Worm (Caenorhabditis elegans): ENCODE data around the gene Y32G9A.12.

Gene Y32G9A.12

ce11 chrV:1920105-1920504 is at the start of gene Y32G9A.12:
Gene Y32G9A.12, minus strand, starts transcription at chrV:1920205.
- TF ChIP-seq hmbx-1 (tag; optimal IDR thresholded peaks at IDR 0.05) (no peak), tra-4 (tag; optimal IDR thresholded peaks at IDR 0.05) (no peak), tbx-37 (GFP tag; conservative IDR thresholded peaks at IDR 0.05) (no peak), hmg-4 (GFP tag; optimal IDR thresholded peaks at IDR 0.05) (no peak), ama-1 (optimal IDR thresholded peaks at IDR 0.05) (no peak)

- TF ChIP-seq tbx-37 (GFP tag; conservative IDR thresholded peaks at IDR 0.05) (no peak), ceh-13 (GFP tag; optimal IDR thresholded peaks at IDR 0.05) (no peak), flt-1 (GFP tag; IDR thresholded peaks at IDR 0.05) (no peak), B0310.2 (tag; optimal IDR thresholded peaks at IDR 0.05) (no peak), sea-1 (GFP tag; conservative IDR thresholded peaks at IDR 0.05) (no peak), hnd-1 (tag; optimal IDR thresholded peaks at IDR 0.05) (no peak), pes-1 (GFP tag; IDR thresholded peaks at IDR 0.05) (no peak), scrt-1 (GFP tag; IDR thresholded peaks at IDR 0.05) (no peak), ama-1 (optimal IDR thresholded peaks at IDR 0.05) (no peak), aly-1 (tag; optimal IDR thresholded peaks at IDR 0.05) (no peak), F13C5.2 (tag; optimal IDR thresholded peaks at IDR 0.05) (no peak)
Observed at ce11 chrV:1969690-1970089, 49.7 kb upstream of the Y32G9A.12 start.

ce11 chrV:1969228-1969627 is 49.2 kb upstream of the Y32G9A.12 start, which contains the start of gene acs-3:
Gene acs-3, plus strand, starts transcription at chrV:1969528.
- TF ChIP-seq sea-1 (GFP tag; conservative IDR thresholded peaks at IDR 0.05) (no peak), tbx-37 (GFP tag; conservative IDR thresholded peaks at IDR 0.05) (no peak), hmbx-1 (tag; optimal IDR thresholded peaks at IDR 0.05) (no peak), hmg-4 (GFP tag; optimal IDR thresholded peaks at IDR 0.05) (no peak), ceh-13 (GFP tag; optimal IDR thresholded peaks at IDR 0.05) (no peak), tra-4 (tag; optimal IDR thresholded peaks at IDR 0.05) (no peak), scrt-1 (GFP tag; IDR thresholded peaks at IDR 0.05) (no peak), ceh-36 (tag; optimal IDR thresholded peaks at IDR 0.05) (no peak), flt-1 (GFP tag; IDR thresholded peaks at IDR 0.05) (no peak), ama-1 (optimal IDR thresholded peaks at IDR 0.05) (no peak), F13C5.2 (tag; optimal IDR thresholded peaks at IDR 0.05) (no peak), hnd-1 (tag; optimal IDR thresholded peaks at IDR 0.05) (no peak), B0310.2 (tag; optimal IDR thresholded peaks at IDR 0.05) (no peak), aly-1 (tag; optimal IDR thresholded peaks at IDR 0.05) (no peak)

ce11 chrV:1968809-1969208 is 48.8 kb upstream of the Y32G9A.12 start:
- no peak for TF ChIP-seq hnd-1 (tag; optimal IDR thresholded peaks at IDR 0.05)
- TF ChIP-seq ama-1 (optimal IDR thresholded peaks at IDR 0.05) = no peak
- no peak for TF ChIP-seq tbx-37 (GFP tag; conservative IDR thresholded peaks at IDR 0.05)
- TF ChIP-seq flt-1 (GFP tag; IDR thresholded peaks at IDR 0.05) = no peak
- no peak for TF ChIP-seq pes-1 (GFP tag; IDR thresholded peaks at IDR 0.05)
- no peak for TF ChIP-seq ets-7 (tag; optimal IDR thresholded peaks at IDR 0.05)
- no peak for TF ChIP-seq F13C5.2 (tag; optimal IDR thresholded peaks at IDR 0.05)
- TF ChIP-seq hmg-4 (GFP tag; optimal IDR thresholded peaks at IDR 0.05) = no peak
- TF ChIP-seq sea-1 (GFP tag; conservative IDR thresholded peaks at IDR 0.05) = no peak
- no peak for TF ChIP-seq aly-1 (tag; optimal IDR thresholded peaks at IDR 0.05)
- no peak for TF ChIP-seq ceh-36 (tag; optimal IDR thresholded peaks at IDR 0.05)
- TF ChIP-seq tbx-11 (GFP tag; IDR thresholded peaks at IDR 0.05) = no peak

ce11 chrV:1966962-1967361 is 47.0 kb upstream of the Y32G9A.12 start:
- TF ChIP-seq hmg-4 (GFP tag; optimal IDR thresholded peaks at IDR 0.05) = no peak
- no peak for TF ChIP-seq tra-4 (tag; optimal IDR thresholded peaks at IDR 0.05)
- TF ChIP-seq hmbx-1 (tag; optimal IDR thresholded peaks at IDR 0.05) = no peak
- TF ChIP-seq hnd-1 (tag; optimal IDR thresholded peaks at IDR 0.05) = no peak

ce11 chrV:1964806-1965205 is 44.8 kb upstream of the Y32G9A.12 start, which contains the start of gene srj-15:
Gene srj-15, minus strand, starts transcription at chrV:1964906.
- no peak for TF ChIP-seq hnd-1 (tag; optimal IDR thresholded peaks at IDR 0.05)
- TF ChIP-seq ets-7 (tag; optimal IDR thresholded peaks at IDR 0.05) = no peak
- no peak for TF ChIP-seq B0310.2 (tag; optimal IDR thresholded peaks at IDR 0.05)
- no peak for TF ChIP-seq ceh-36 (tag; optimal IDR thresholded peaks at IDR 0.05)
- no peak for TF ChIP-seq ceh-13 (GFP tag; optimal IDR thresholded peaks at IDR 0.05)
- TF ChIP-seq hmbx-1 (tag; optimal IDR thresholded peaks at IDR 0.05) = no peak
- no peak for TF ChIP-seq ama-1 (optimal IDR thresholded peaks at IDR 0.05)
- no peak for TF ChIP-seq tbx-11 (GFP tag; IDR thresholded peaks at IDR 0.05)
- no peak for TF ChIP-seq tra-4 (tag; optimal IDR thresholded peaks at IDR 0.05)
- TF ChIP-seq sea-1 (GFP tag; conservative IDR thresholded peaks at IDR 0.05) = no peak
- no peak for TF ChIP-seq aly-1 (tag; optimal IDR thresholded peaks at IDR 0.05)

ce11 chrV:1961453-1961852 is 41.4 kb upstream of the Y32G9A.12 start, which contains the start of gene Y40B10B.1:
Gene Y40B10B.1, minus strand, starts transcription at chrV:1961553.
- TF ChIP-seq tra-4 (tag; optimal IDR thresholded peaks at IDR 0.05) (no peak), tbx-11 (GFP tag; IDR thresholded peaks at IDR 0.05) (no peak), F13C5.2 (tag; optimal IDR thresholded peaks at IDR 0.05) (no peak), hnd-1 (tag; optimal IDR thresholded peaks at IDR 0.05) (no peak), flt-1 (GFP tag; IDR thresholded peaks at IDR 0.05) (no peak), ets-7 (tag; optimal IDR thresholded peaks at IDR 0.05) (no peak), ceh-13 (GFP tag; optimal IDR thresholded peaks at IDR 0.05) (no peak), ceh-36 (tag; optimal IDR thresholded peaks at IDR 0.05) (no peak)

ce11 chrV:1957110-1957509 is 37.1 kb upstream of the Y32G9A.12 start, which contains the start of gene fipr-25:
Gene fipr-25, plus strand, starts transcription at chrV:1957410.
- TF ChIP-seq scrt-1 (GFP tag; IDR thresholded peaks at IDR 0.05) = no peak
- no peak for TF ChIP-seq ama-1 (optimal IDR thresholded peaks at IDR 0.05)
- TF ChIP-seq hnd-1 (tag; optimal IDR thresholded peaks at IDR 0.05) = no peak
- TF ChIP-seq tbx-11 (GFP tag; IDR thresholded peaks at IDR 0.05) = no peak
- no peak for TF ChIP-seq ets-7 (tag; optimal IDR thresholded peaks at IDR 0.05)
- TF ChIP-seq flt-1 (GFP tag; IDR thresholded peaks at IDR 0.05) = no peak
- TF ChIP-seq B0310.2 (tag; optimal IDR thresholded peaks at IDR 0.05) = no peak
- TF ChIP-seq ceh-36 (tag; optimal IDR thresholded peaks at IDR 0.05) = no peak
- no peak for TF ChIP-seq F13C5.2 (tag; optimal IDR thresholded peaks at IDR 0.05)
- TF ChIP-seq tbx-37 (GFP tag; conservative IDR thresholded peaks at IDR 0.05) = no peak
- no peak for TF ChIP-seq ceh-13 (GFP tag; optimal IDR thresholded peaks at IDR 0.05)
- no peak for TF ChIP-seq pes-1 (GFP tag; IDR thresholded peaks at IDR 0.05)
- no peak for TF ChIP-seq sea-1 (GFP tag; conservative IDR thresholded peaks at IDR 0.05)
